Fruit fly (Drosophila melanogaster): ENCODE results near the gene CG42300.

CG42300 gene

dm6 chrX:15554256-15554678 is 1.6 kb downstream of the CG42300 start, which contains the start of gene Ac13E (continued):
- TF ChIP-seq CG6175 (GFP tag; IDR thresholded peaks at IDR 0.05) (peak; percentile 66; the same call in 2 of the 3 replicates), Hmr (GFP tag; optimal IDR thresholded peaks at IDR 0.05) (peak; percentile 94), Nf-YA (GFP tag; IDR thresholded peaks at IDR 0.05) (peak; percentile 45; the same call in 1 of the 2 replicates), BEAF-32 (GFP tag; optimal IDR thresholded peaks at IDR 0.05) (no peak), CG6854 (GFP tag; optimal IDR thresholded peaks at IDR 0.05) (peak; percentile 89), CG10147 (GFP tag; optimal IDR thresholded peaks at IDR 0.05) (peak; percentile 81), dimm (GFP tag; IDR thresholded peaks at IDR 0.05) (no peak), pfk (GFP tag; optimal IDR thresholded peaks at IDR 0.05) (peak; percentile 38), CG4360 (GFP tag; IDR thresholded peaks at IDR 0.05) (0 out of 2 replicates have a peak, but pooled peaks have one; percentile 44), Elba2 (GFP tag; optimal IDR thresholded peaks at IDR 0.05) (peak; percentile 41), CG1602 (GFP tag; optimal IDR thresholded peaks at IDR 0.05) (peak; percentile 85), CG10543 (GFP tag; optimal IDR thresholded peaks at IDR 0.05) (peak; percentile 93), CG11456 (GFP tag; IDR thresholded peaks at IDR 0.05) (peak; percentile 76), CG32767 (GFP tag; IDR thresholded peaks at IDR 0.05) (peak; percentile 88), Adf1 (GFP tag; IDR thresholded peaks at IDR 0.05) (peak; percentile 70), maf-S (GFP tag; optimal IDR thresholded peaks at IDR 0.05) (peak; percentile 71), Med (GFP tag) (peak; percentile 98), Ssrp (tag; optimal IDR thresholded peaks at IDR 0.05) (peak; percentile 83), CG14014 (GFP tag; IDR thresholded peaks at IDR 0.05) (peak; percentile 92), row (GFP tag; IDR thresholded peaks at IDR 0.05) (peak; percentile 98), luna (GFP tag; optimal IDR thresholded peaks at IDR 0.05) (no peak), CG2129 (GFP tag; IDR thresholded peaks at IDR 0.05; ENCODE audit: partially characterized antibody) (no peak), Dad (GFP tag; optimal IDR thresholded peaks at IDR 0.05) (peak; percentile 75), CG16815 (GFP tag; optimal IDR thresholded peaks at IDR 0.05) (peak; percentile 88), Scr (GFP tag; IDR thresholded peaks at IDR 0.05; ENCODE audit: partially characterized antibody) (peak; percentile 57), MBD-R2 (GFP tag; IDR thresholded peaks at IDR 0.05) (peak; percentile 55; the same call in 1 of the 2 replicates), Hand (GFP tag; optimal IDR thresholded peaks at IDR 0.05) (peak; percentile 81), ac (GFP tag; optimal IDR thresholded peaks at IDR 0.05) (peak; percentile 71), Spps (tag; optimal IDR thresholded peaks at IDR 0.05) (peak; percentile 83), CG14441 (GFP tag; IDR thresholded peaks at IDR 0.05) (peak; percentile 86), CG10267 (tag; optimal IDR thresholded peaks at IDR 0.05) (peak; percentile 82), ERR (GFP tag; optimal IDR thresholded peaks at IDR 0.05) (peak; percentile 34), tna (GFP tag; IDR thresholded peaks at IDR 0.05; ENCODE audit: partially characterized antibody) (0 out of 2 replicates have a peak, but pooled peaks have one; percentile 46), caup (GFP tag; optimal IDR thresholded peaks at IDR 0.05; ENCODE audit: severe bottlenecking) (peak; percentile 90), slbo (GFP tag; IDR thresholded peaks at IDR 0.05) (peak; percentile 85), CG4730 (GFP tag; IDR thresholded peaks at IDR 0.05) (peak; percentile 74), Ets65A (GFP tag) (peak; percentile 94), MESR4 (GFP tag; optimal IDR thresholded peaks at IDR 0.05) (no peak), CG6791 (GFP tag; IDR thresholded peaks at IDR 0.05; ENCODE audit: partially characterized antibody) (no peak; the same call in 2 of the 3 replicates), nerfin-2 (GFP tag; IDR thresholded peaks at IDR 0.05; ENCODE audit: partially characterized antibody) (peak; percentile 72), CG10979 (tag; optimal IDR thresholded peaks at IDR 0.05) (peak; percentile 92), sug (tag; optimal IDR thresholded peaks at IDR 0.05) (peak; percentile 87), zen (tag; optimal IDR thresholded peaks at IDR 0.05) (peak; percentile 83), chinmo (GFP tag; IDR thresholded peaks at IDR 0.05; ENCODE audit: partially characterized antibody) (0 out of 4 replicates have a peak, but pooled peaks have one; percentile 22), ase (GFP tag; IDR thresholded peaks at IDR 0.05) (peak; percentile 75), fd64A (GFP tag; optimal IDR thresholded peaks at IDR 0.05) (peak; percentile 75), Sry-β (GFP tag; optimal IDR thresholded peaks at IDR 0.05) (peak; percentile 34), CG4854 (GFP tag; optimal IDR thresholded peaks at IDR 0.05) (peak; percentile 78), dan (GFP tag; IDR thresholded peaks at IDR 0.05) (no peak), emc (GFP tag; optimal IDR thresholded peaks at IDR 0.05) (no peak)

Measured in whole organism, embryonic.